Worm (Caenorhabditis elegans) whole organism, L4 larva: ENCODE data around the gene F08F8.6.

Experiments
- ceh-28 ChIP-seq: fragments of 150-350 bp; optimal IDR thresholded peaks from 2 replicates; lab custom pipeline; 2014; ENCODE audit warnings: missing biosample characterization, missing genetic modification reagents, missing genetic modification characterization
- dpl-1 ChIP-seq: fragments of 150-350 bp; optimal IDR thresholded peaks from 2 replicates; lab custom pipeline; 2014; ENCODE audit warnings: missing biosample characterization, missing genetic modification reagents, missing genetic modification characterization
- lin-1 ChIP-seq: fragments of 200-800 bp; sonication (Bioruptor generic); IDR thresholded peaks from 2 replicates; pipeline ENCODE4 v1.3.6; 2022; ENCODE audit warnings: missing genetic modification reagents, missing genetic modification characterization, missing compliant biosample characterization
- lin-13 ChIP-seq: fragments of 150-350 bp; optimal IDR thresholded peaks from 2 replicates; lab custom pipeline; 2014; ENCODE audit warnings: missing biosample characterization, missing genetic modification reagents, missing genetic modification characterization
- lin-39 ChIP-seq: fragments of 150-350 bp; optimal IDR thresholded peaks from 2 replicates; lab custom pipeline; 2014; ENCODE audit warnings: missing biosample characterization, missing genetic modification reagents, missing genetic modification characterization
- lsy-2 ChIP-seq, 2 experiments: fragments of 150-350 bp in 1 of 2; sonication (generic microtip) in 1 of 2; optimal IDR thresholded peaks; 2 replicates each; lab custom pipeline; 2014 to 2017; ENCODE audit warnings: missing biosample characterization in 2 of 2, missing genetic modification characterization in 2 of 2
- nhr-237 ChIP-seq: sonication (generic microtip); optimal IDR thresholded peaks from 2 replicates; lab custom pipeline; 2017; ENCODE audit warnings: missing biosample characterization, missing genetic modification characterization
- rbr-2 ChIP-seq: sonication (generic microtip); optimal IDR thresholded peaks from 2 replicates; lab custom pipeline; 2016; ENCODE audit warnings: missing genotype, missing genetic modification characterization, missing compliant biosample characterization
- vab-7 ChIP-seq: fragments of 200-800 bp; sonication (Bioruptor generic); IDR thresholded peaks from 2 replicates; pipeline ENCODE4 v1.3.6; 2022; ENCODE audit warnings: missing genetic modification reagents, missing genetic modification characterization, missing compliant biosample characterization
- ztf-11 ChIP-seq: fragments of 150-350 bp; optimal IDR thresholded peaks from 2 replicates; lab custom pipeline; 2014; ENCODE audit warnings: missing biosample characterization, missing genetic modification characterization
- ztf-7 ChIP-seq: fragments of 150-350 bp; optimal IDR thresholded peaks from 2 replicates; lab custom pipeline; 2014; ENCODE audit warnings: missing biosample characterization, missing genetic modification characterization

DNA sequence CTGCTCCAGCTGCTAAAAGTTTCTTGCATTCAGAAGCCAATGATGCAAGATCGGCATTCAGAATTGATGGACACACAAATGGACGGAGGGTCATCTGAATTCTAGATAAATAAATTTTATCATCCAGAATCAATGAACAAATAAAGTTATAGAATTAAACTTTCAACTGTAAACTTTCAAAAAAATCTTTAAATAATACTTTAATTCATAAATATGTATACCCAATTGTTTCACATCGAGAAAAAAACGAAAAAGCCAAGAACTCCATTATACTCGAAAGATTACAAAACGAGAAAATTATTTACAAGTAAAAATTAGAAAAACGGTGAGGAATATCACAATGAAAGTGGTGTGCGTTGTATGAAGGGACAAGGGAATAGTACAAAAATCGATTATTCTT is 3.6 kb downstream of the F08F8.6 start, which contains the start of gene F08F8.7:
- no peak for TF ChIP-seq lin-39 (tag; lab: Kevin White, UChicago)
- TF ChIP-seq lin-13 = no peak
- TF ChIP-seq lin-1 (GFP tag; lab: Robert Waterston, UW) = no peak
- TF ChIP-seq vab-7 (GFP tag; lab: Robert Waterston, UW) = no peak
- no peak for TF ChIP-seq ztf-7 (tag; lab: Kevin White, UChicago)
- TF ChIP-seq dpl-1 (GFP tag; lab: Kevin White, UChicago) = no peak
- TF ChIP-seq ztf-11 (tag; lab: Kevin White, UChicago) = no peak
- TF ChIP-seq ceh-28 = no peak
- no peak for TF ChIP-seq nhr-237 (tag; lab: Kevin White, UChicago)
- TF ChIP-seq rbr-2 = no peak
- TF ChIP-seq lsy-2 (tag; optimal IDR thresholded peaks at IDR 0.05; lab: Kevin White, UChicago) = no peak
